Fruit fly (Drosophila melanogaster) whole organism, embryonic: ENCODE measurements around the gene CG46309.

Experiments used
- CG12391 ChIP-seq: fragments of 200-800 bp; sonication (Bioruptor generic); optimal IDR thresholded peaks from 3 replicates; lab custom pipeline; 2018; ENCODE audit warnings: missing biosample characterization, mild to moderate bottlenecking, missing genetic modification characterization, moderate library complexity
- CG15514 ChIP-seq: fragments of 200-800 bp; sonication (Bioruptor generic); optimal IDR thresholded peaks from 3 replicates; lab custom pipeline; 2017; ENCODE audit warnings: missing biosample characterization, missing genetic modification characterization, mild to moderate bottlenecking, moderate library complexity, missing genetic modification reagents
- CG2116 ChIP-seq: fragments of 200-800 bp; sonication (Bioruptor generic); optimal IDR thresholded peaks from 3 replicates; lab custom pipeline; 2018; ENCODE audit warnings: missing biosample characterization, mild to moderate bottlenecking, missing genetic modification characterization
- Camta ChIP-seq: fragments of 200-800 bp; sonication (Bioruptor generic); optimal IDR thresholded peaks from 2 replicates; lab custom pipeline; 2016; ENCODE audit warnings: missing biosample characterization, missing genetic modification characterization
- Myb ChIP-seq: fragments of 200-800 bp; sonication (Bioruptor generic); optimal IDR thresholded peaks from 2 replicates; lab custom pipeline; 2016; ENCODE audit warnings: missing biosample characterization, missing genetic modification characterization
- hb ChIP-seq: fragments of 200-800 bp; sonication (Bioruptor generic); IDR thresholded peaks from 3 replicates; pipeline ENCODE4 v1.3.6; 2022; ENCODE audit warnings: missing biosample characterization, missing genetic modification characterization; ENCODE audit not compliant: partially characterized antibody
- nmo ChIP-seq: fragments of 200-800 bp; sonication (Bioruptor generic); optimal IDR thresholded peaks from 2 replicates; lab custom pipeline; 2018; ENCODE audit warnings: missing biosample characterization, mild to moderate bottlenecking, missing genetic modification characterization, moderate library complexity

dm6 chr2L:16267159-16268065 lies 15.8 kb upstream of the CG46309 start:
- TF ChIP-seq Myb (GFP tag; lab: Kevin White, UChicago) = no peak
- TF ChIP-seq hb (GFP tag; lab: Robert Waterston, UW) = no peak
- TF ChIP-seq CG2116 = no peak
- TF ChIP-seq CG15514 (GFP tag; lab: Kevin White, UChicago) = no peak
- no peak for TF ChIP-seq nmo
- no peak for TF ChIP-seq Camta (GFP tag; lab: Kevin White, UChicago)
- TF ChIP-seq CG12391 (tag; lab: Kevin White, UChicago) = no peak
